Worm (Caenorhabditis elegans): ENCODE results near the gene R07B7.9.

R07B7.9 gene

DNA sequence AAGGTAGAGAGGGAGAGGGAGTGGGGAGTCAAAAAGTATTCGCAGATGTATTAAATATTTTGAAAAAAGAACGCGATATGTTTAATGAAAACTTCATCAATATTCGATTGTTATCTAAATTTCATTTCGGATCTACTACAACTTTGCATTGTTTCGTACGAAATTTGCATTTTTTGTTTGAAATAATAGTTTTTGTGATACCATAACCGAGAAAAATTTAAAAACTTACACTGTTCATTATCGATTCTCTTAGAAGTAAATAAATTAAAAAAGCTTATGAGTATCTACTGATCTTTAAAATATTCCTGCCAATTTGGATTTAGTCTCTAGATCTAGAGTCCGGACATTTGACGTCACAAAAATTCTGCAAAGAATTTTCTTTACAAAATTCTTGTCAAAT is at the start of gene R07B7.9:
R07B7.9 (minus strand) TSS at position 101 of the 400 bp plus-strand sequence.
- no peak for TF ChIP-seq unc-62 (GFP tag; optimal IDR thresholded peaks at IDR 0.05)

DNA sequence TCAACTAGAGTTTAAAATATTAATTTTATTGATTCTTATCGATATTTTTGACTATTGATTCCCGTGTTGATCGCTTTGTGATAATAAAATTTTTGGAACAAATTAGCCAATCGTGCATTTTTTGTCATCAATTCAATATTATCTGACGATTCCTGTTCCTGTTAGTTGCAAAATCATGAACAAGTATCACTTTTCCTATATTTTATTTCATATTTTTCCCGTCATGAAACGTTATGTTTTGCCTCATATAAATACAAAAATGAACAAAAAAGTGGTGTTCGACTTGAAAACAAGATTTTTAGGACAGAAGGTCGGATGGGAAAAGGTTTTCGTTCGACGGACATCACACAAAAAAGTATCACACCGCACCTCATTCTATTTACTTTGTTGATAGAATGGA is 41.1 kb upstream of the R07B7.9 start, which contains the start of gene C13C4.6:
C13C4.6 (plus strand) TSS at position 301 of the 400 bp plus-strand sequence.
- no peak for TF ChIP-seq unc-62 (GFP tag; optimal IDR thresholded peaks at IDR 0.05)

DNA sequence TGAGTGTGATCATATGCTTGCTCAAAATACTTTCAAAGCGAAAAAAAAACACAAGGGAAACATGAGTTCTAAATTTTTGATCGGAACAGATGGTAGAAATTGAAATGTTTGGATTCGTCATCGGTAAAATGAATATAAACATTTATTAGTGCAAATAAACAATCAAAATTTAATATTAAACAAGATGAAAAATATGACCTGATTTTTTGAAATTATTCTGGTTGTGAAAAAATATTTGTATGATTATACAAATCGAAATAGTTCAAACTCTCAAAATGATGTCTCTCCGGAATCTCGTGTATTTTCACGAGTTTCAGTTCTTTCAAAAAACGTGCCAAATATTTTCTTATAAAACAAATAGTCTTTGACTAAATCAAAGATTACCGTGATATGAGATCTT is 40.2 kb upstream of the R07B7.9 start, which contains the start of gene C13C4.7:
C13C4.7 (minus strand) TSS at position 101 of the 400 bp plus-strand sequence.
- TF ChIP-seq unc-62 (GFP tag; optimal IDR thresholded peaks at IDR 0.05), result no peak

DNA sequence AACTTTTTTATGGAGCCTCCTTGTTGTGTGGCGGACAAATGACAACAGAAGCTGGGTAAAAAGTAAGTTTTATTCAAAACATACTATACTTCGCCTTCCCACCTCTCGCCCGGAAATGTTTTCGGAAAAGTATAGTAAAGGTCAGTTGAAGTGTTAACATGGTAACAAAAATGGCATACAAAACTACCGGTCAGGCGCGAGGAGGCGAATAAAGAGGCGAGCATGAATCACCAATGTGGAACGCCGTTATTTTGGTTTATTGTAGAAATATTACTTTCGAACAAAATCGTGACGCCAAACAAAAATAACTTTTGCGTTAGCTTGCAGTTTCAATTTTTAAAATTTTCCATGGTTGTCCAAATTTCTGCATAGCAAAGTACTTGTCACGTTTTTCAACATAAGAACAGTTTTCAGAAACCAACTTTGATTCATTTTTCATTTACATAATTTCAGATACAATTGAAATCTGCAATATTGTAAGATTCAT is 37.4 kb upstream of the R07B7.9 start, which contains the start of gene C13C4.8:
C13C4.8 (plus strand) TSS at position 437 of the 487 bp plus-strand sequence.
- TF ChIP-seq unc-62 (GFP tag; optimal IDR thresholded peaks at IDR 0.05), result no peak

DNA sequence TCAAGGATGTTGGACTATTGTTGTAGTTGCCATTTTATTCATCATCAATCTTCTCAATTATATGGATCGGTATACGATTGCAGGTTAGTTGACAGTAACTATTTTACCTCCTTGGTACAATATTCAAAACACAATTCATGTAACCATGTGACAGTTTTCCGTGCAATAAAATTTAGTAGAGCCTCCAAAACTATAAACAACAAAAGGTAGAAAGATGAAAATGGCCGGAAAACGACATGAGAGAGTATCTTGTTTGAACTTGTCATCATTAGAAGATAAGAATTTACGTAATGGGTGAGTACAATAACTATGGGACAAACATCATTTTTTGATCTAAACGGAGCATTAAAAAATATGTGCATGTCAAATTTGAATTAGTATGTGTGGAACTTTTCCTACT is 35.0 kb upstream of the R07B7.9 start:
- no peak for TF ChIP-seq unc-62 (GFP tag; optimal IDR thresholded peaks at IDR 0.05)

DNA sequence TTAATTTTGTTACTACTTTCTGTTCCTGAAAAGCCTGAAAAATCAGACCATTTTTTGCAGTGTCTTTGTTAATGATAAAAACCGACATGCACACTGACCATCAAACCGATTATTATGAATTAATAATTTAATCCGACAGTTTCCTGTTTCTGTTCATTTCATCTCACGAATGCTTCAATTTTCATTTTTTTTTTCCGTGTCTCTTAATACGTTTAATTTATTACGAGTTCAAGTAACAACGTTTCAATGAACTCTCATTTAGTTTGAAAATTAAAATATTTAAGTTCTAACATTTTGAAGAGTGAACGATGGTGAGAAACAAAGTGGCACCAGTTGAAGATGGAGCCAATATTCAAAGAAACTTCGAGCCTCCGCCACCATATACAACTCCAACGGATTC is 34.5 kb upstream of the R07B7.9 start, which contains the start of gene spin-1:
spin-1 (plus strand) TSS at position 301 of the 400 bp plus-strand sequence.
- TF ChIP-seq unc-62 (GFP tag; optimal IDR thresholded peaks at IDR 0.05), result no peak

DNA sequence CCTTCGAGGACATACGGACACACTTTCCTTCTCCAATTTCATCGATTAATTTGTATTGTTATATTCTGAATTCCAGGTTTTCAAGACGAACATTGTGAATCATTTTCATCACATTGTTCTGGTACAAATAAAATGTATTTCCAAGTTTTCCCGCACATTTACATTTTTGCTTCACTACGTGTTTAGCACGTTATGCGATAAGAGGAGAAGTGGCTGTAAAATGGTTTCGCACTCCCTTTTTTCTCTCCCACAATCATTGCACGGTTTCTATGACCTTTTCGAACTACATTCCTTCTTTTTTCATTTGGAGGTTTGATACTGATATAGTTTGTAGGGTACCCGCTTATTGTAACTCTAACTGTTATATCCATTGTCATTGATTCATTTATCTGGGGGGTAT is 33.6 kb upstream of the R07B7.9 start:
- TF ChIP-seq unc-62 (GFP tag; optimal IDR thresholded peaks at IDR 0.05), result no peak

DNA sequence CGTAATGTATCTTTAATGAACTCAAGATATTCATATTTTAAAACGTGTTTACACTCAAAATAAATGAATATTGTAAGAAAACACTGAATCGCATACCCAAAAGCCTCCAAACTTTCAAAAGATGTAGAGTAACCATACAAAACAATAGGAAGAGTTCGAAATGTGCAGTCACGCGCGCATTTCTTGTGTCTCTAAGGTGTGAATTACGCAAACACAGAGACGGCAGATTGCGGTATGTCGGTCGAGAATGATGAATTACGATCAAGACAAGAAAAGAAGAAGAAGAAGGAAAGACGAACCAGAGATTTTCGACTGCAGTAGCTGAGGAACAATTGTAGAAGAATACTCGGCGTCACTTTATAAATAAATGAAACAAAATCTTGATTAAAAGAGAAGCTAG is 31.3 kb upstream of the R07B7.9 start, which contains the start of gene lhpp-1:
lhpp-1 (minus strand) TSS at position 354 of the 400 bp plus-strand sequence.
- TF ChIP-seq unc-62 (GFP tag; optimal IDR thresholded peaks at IDR 0.05), result no peak

DNA sequence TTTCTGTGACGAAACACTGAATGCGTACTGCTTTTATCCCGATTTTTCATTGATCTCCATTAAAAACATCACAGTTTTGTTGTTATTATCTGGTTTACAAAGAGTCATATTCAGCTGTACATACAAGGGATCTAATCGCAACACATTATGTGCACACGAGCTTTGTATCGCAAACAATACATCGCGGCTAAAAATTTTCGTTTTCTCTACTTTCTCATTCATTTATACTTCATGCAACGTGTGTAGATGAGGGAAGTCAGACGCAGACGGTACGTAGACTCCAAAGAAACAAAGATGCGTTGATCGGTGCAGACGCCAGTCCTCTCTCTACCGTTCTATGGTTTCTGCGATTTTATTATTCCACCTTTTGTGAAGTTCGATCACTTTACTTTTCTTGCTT is 26.7 kb upstream of the R07B7.9 start, which contains the start of gene nhr-136:
nhr-136 (plus strand) TSS at position 301 of the 400 bp plus-strand sequence.
- no peak for TF ChIP-seq unc-62 (GFP tag; optimal IDR thresholded peaks at IDR 0.05)

DNA sequence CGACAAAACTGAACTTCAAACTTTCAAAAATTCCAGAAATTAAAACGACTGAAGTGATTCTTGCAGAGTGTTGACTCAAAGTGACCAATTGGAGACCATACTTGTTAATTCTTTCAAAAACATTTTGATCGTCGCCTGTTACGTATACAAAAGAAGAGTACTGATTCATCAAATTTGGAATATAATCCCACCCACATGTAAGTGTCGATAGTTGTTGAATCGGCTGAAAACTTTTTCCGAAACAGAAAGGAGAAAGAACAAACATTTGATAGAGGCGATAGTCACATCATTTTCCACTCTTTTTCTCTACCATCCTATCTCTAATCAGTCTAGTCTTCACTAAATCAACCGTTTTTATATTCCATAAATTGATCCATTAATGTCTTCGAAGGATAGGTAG is 23.7 kb upstream of the R07B7.9 start, which contains the start of gene nhr-153:
nhr-153 (plus strand) TSS at position 301 of the 400 bp plus-strand sequence.
- no peak for TF ChIP-seq unc-62 (GFP tag; optimal IDR thresholded peaks at IDR 0.05)

DNA sequence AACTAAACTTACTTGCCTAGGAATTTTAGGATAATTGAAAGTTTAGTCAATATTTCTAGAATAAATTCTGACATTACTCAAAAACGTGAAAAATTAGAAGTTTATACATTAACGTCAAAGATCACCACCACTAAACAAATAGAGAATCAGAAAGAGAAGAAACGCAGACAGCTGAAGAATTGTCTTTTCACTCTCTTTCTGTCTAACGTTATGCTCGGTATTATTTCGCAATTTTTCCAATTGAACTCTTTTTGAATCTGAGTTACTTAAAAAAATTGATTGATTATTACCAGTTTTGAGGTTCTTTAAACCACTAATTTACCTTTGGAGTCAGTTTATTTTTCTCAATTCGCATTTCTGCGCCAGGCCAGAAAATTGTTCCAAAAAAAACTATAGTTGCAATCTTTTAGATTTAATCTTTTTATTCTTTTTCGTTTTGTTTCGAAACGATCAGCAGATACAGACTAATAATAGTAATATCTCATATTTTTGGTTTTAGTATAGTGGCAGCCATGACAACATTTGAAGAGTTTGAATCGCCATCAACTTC is 20.7 kb upstream of the R07B7.9 start, which contains the start of gene nhr-154:
nhr-154 (plus strand) TSS at position 500 of the 550 bp plus-strand sequence.
- no peak for TF ChIP-seq unc-62 (GFP tag; optimal IDR thresholded peaks at IDR 0.05)

DNA sequence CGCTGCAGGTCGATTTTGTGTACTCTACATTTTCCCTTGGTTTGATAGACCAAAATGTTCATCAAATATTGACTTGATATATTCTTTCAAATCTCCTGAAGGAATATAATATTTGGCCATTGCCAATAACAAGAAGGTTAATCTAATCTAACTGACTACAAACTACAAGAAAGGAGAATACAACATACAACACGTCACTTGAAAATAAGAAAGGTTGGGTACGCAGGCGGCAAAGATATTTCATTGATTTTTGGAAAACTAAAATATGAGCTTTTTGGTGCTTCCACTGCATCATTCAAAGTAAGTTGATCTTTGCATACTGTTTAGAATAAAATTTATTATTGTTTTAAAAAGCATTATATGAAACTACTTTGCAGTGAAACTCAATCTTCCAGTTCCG is 17.9 kb upstream of the R07B7.9 start, which contains the start of gene nhr-209:
nhr-209 (plus strand) TSS at position 27 of the 400 bp plus-strand sequence.
- no peak for TF ChIP-seq unc-62 (GFP tag; optimal IDR thresholded peaks at IDR 0.05)

DNA sequence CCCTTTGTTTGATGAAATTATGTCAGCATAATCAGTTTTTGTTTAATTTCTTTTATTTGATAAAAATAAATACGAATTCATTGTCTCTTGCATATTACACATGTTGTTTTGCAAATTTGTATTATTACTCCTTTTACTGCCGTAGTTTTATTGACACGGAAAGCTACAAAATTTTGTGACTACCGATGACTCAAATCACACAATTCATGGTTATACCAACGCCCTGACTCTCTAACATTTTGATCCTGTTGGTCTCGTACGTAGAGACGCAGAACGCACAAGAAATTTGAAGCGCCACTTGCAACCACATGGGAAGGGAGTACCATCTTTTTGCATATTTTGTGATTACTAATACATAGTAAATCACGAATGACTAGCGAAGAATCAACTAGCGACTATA is 15.7 kb upstream of the R07B7.9 start, which contains the start of gene nhr-207:
nhr-207 (plus strand) TSS at position 282 of the 400 bp plus-strand sequence.
- no peak for TF ChIP-seq unc-62 (GFP tag; optimal IDR thresholded peaks at IDR 0.05)

DNA sequence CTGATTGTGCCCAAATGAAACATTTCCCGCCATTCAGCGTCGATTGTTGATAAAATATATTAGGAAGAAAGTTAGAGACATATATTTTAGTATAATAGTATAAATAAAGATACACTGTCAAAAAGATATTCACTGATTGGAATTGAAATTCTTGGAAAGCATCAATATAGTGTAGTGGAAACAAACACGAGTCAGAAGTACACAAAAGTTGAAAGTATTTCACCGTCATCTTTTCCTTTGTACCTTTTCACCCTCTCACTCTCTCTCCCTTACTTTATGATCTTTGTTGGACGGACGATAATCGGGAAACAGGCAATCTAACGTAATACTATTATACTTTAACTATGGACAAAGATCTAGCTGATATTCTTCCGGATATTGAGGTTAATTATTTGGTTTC is 13.9 kb upstream of the R07B7.9 start, which contains the start of gene nhr-208:
nhr-208 (plus strand) TSS at position 288 of the 400 bp plus-strand sequence.
- no peak for TF ChIP-seq unc-62 (GFP tag; optimal IDR thresholded peaks at IDR 0.05)

DNA sequence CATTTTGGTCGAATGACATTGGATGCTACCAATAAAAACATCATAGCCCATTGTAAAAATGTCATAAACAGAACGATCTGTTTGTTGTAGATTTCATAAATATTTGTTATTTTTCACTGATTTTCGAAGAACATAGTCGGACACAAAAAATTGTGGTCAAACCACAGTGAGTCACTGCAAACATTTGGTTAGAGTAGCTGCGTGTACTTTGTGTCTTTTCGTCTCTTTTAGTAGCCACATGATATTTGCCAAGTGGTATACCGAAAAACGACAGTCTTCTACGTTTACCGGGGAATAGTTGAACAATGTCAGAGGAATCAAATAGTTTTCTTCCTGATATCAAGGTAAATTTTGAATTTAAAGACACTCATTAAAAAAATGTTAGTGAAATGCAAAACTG is 11.6 kb upstream of the R07B7.9 start, which contains the start of gene nhr-206:
nhr-206 (plus strand) TSS at position 248 of the 400 bp plus-strand sequence.
- TF ChIP-seq unc-62 (GFP tag; optimal IDR thresholded peaks at IDR 0.05), result no peak

DNA sequence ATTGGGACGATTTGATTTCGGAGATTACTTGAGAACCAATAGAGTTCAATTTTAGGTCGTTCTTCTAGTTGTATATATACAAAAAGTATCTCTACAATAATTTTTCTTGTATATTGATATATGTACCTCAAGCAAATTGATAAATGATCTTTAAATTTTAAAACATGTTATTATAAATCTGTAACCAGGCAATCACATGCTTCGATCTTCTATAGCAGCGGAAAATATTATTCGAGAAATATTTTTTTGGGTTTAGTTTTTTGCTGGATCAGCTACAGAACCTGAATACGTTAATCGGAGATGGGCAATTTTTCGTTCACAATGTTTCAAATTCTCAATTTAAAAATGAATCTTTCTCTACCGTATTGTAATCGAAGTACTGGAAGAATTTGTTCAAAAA is 8.6 kb upstream of the R07B7.9 start, which contains the start of gene R07B7.12:
R07B7.12 (plus strand) TSS at position 301 of the 400 bp plus-strand sequence.
- TF ChIP-seq unc-62 (GFP tag; optimal IDR thresholded peaks at IDR 0.05), result no peak

DNA sequence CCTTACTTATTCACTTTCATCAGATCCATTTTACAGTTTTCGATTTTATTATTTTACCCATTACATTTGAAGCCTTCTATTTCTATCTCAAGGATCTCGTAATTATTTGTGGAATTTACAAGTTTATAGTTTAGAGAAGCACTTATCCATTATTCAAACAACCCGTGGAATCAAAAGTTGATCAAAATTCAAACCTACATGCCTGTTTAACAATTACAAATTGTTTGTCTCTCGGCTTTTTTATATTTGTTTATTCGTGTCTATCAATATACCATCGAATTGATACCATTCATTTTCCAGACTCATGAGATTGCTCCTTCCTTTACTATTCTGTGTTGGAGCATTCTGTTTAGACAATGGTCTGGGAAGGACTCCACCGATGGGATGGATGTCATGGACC is 6.8 kb upstream of the R07B7.9 start, which contains the start of gene gana-1:
gana-1 (plus strand) TSS at position 301 of the 400 bp plus-strand sequence.
- TF ChIP-seq unc-62 (GFP tag; optimal IDR thresholded peaks at IDR 0.05), result no peak

Data from whole organism, dauer.